Worm (Caenorhabditis elegans) whole organism, late embryonic: ENCODE measurements around the gene piit-1.

ENCODE experiments used
- ama-1 ChIP-seq: fragments of 150-350 bp; optimal IDR thresholded peaks from 2 replicates; lab custom pipeline; 2014
- ceh-14 ChIP-seq: sonication (generic microtip); optimal IDR thresholded peaks from 2 replicates; lab custom pipeline; 2016; ENCODE audit warnings: missing genotype, missing genetic modification characterization, missing compliant biosample characterization
- ceh-18 ChIP-seq: sonication (generic microtip); optimal IDR thresholded peaks from 2 replicates; lab custom pipeline; 2016; ENCODE audit warnings: missing genetic modification characterization, missing compliant biosample characterization
- ceh-24 ChIP-seq: sonication (generic microtip); optimal IDR thresholded peaks from 2 replicates; lab custom pipeline; 2016; ENCODE audit warnings: mild to moderate bottlenecking, missing genetic modification characterization, missing compliant biosample characterization
- ceh-30 ChIP-seq: fragments of 150-350 bp; optimal IDR thresholded peaks from 2 replicates; lab custom pipeline; 2014; ENCODE audit warnings: missing biosample characterization, missing genetic modification characterization
- ceh-45 ChIP-seq: fragments of 200-800 bp; sonication (Bioruptor generic); IDR thresholded peaks from 2 replicates; pipeline ENCODE4 v1.3.6; 2022; ENCODE audit warnings: missing genetic modification reagents, missing genetic modification characterization, missing compliant biosample characterization
- elt-2 ChIP-seq: sonication (generic microtip); optimal IDR thresholded peaks from 2 replicates; lab custom pipeline; 2016; ENCODE audit warnings: missing genetic modification reagents, missing genetic modification characterization, missing compliant biosample characterization
- eyg-1 ChIP-seq: sonication (generic microtip); optimal IDR thresholded peaks from 2 replicates; lab custom pipeline; 2016; ENCODE audit warnings: missing genotype, missing genetic modification characterization, missing compliant biosample characterization
- pat-9 ChIP-seq: fragments of 200-800 bp; sonication (Bioruptor generic); optimal IDR thresholded peaks from 2 replicates; lab custom pipeline; 2018; ENCODE audit warnings: mild to moderate bottlenecking, missing genetic modification characterization, moderate library complexity, missing compliant biosample characterization
- ref-2 ChIP-seq: sonication (generic microtip); optimal IDR thresholded peaks from 2 replicates; lab custom pipeline; 2016; ENCODE audit warnings: missing genetic modification characterization, missing compliant biosample characterization
- tbx-2 ChIP-seq: sonication (generic microtip); optimal IDR thresholded peaks from 2 replicates; lab custom pipeline; 2016; ENCODE audit warnings: missing genetic modification characterization, missing compliant biosample characterization
- unc-42 ChIP-seq: sonication (generic microtip); optimal IDR thresholded peaks from 2 replicates; lab custom pipeline; 2016; ENCODE audit warnings: missing genotype, missing genetic modification characterization, missing compliant biosample characterization
- unc-86 ChIP-seq: sonication (generic microtip); optimal IDR thresholded peaks from 2 replicates; lab custom pipeline; 2016; ENCODE audit warnings: missing genetic modification characterization, missing compliant biosample characterization

DNA sequence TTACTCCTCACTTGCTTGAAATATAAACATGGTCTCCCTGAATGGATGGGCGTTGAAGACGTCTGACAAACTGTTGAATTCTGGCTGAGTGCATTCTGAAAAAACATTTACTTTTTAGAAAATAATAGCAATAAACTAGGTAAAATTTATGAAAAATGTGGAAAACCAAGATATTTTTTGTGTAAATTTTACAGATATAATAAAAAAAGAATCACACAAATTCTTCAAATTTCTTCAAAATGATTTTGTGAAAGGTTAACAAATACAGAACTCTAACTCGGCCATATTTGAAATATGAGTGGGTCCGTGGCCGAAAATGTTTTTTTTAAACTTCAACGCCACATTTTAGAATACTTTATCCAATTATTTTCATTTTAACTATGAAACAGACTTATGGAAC is 8.2 kb upstream of the piit-1 start, which contains the start of gene glb-15:
- TF ChIP-seq ceh-14 (tag; lab: Kevin White, UChicago) (no peak), ceh-24 (tag; lab: Kevin White, UChicago) (no peak), unc-86 (tag; lab: Kevin White, UChicago) (no peak), ref-2 (tag; lab: Kevin White, UChicago) (no peak), tbx-2 (tag; lab: Kevin White, UChicago) (no peak), unc-42 (tag; lab: Kevin White, UChicago) (no peak), ceh-30 (tag; lab: Kevin White, UChicago) (no peak), elt-2 (tag; lab: Kevin White, UChicago) (no peak), eyg-1 (tag; lab: Kevin White, UChicago) (no peak), ceh-18 (tag; lab: Kevin White, UChicago) (no peak), pat-9 (tag; lab: Kevin White, UChicago) (no peak), ceh-45 (no peak), ama-1 (no peak)
